Fruit fly (Drosophila melanogaster) whole organism, embryonic: Measurements from ENCODE around the gene Or22c.
A peak's percentile ranks its signal among the peaks of the same experiment; 100 is the strongest.

Experiments
- Bdp1 ChIP-seq: fragments of 200-800 bp; sonication (Bioruptor generic); optimal IDR thresholded peaks from 3 replicates; lab custom pipeline; 2016; ENCODE audit warnings: missing biosample characterization, missing genetic modification characterization
- Bgb ChIP-seq: fragments of 200-800 bp; sonication (Bioruptor generic); IDR thresholded peaks from 2 replicates; pipeline ENCODE4 v1.3.6; 2022; ENCODE audit warnings: missing biosample characterization, missing genetic modification characterization; ENCODE audit not compliant: partially characterized antibody
- CG10543 ChIP-seq: fragments of 200-800 bp; sonication (Bioruptor generic); optimal IDR thresholded peaks from 3 replicates; lab custom pipeline; 2017; ENCODE audit warnings: missing biosample characterization, mild to moderate bottlenecking, missing genetic modification characterization, moderate library complexity
- CG11504 ChIP-seq: fragments of 200-800 bp; sonication (Bioruptor generic); optimal IDR thresholded peaks from 3 replicates; lab custom pipeline; 2019; ENCODE audit warnings: missing biosample characterization, mild to moderate bottlenecking, missing genetic modification characterization, moderate library complexity
- CG12155 ChIP-seq: fragments of 200-800 bp; sonication (Bioruptor generic); optimal IDR thresholded peaks from 3 replicates; lab custom pipeline; 2016; ENCODE audit warnings: missing biosample characterization, missing genetic modification characterization
- CG15514 ChIP-seq: fragments of 200-800 bp; sonication (Bioruptor generic); optimal IDR thresholded peaks from 3 replicates; lab custom pipeline; 2017; ENCODE audit warnings: missing biosample characterization, missing genetic modification characterization, mild to moderate bottlenecking, moderate library complexity, missing genetic modification reagents
- CG15601 ChIP-seq: fragments of 200-800 bp; sonication (Bioruptor generic); optimal IDR thresholded peaks from 3 replicates; lab custom pipeline; 2019; ENCODE audit warnings: missing biosample characterization, mild to moderate bottlenecking, missing genetic modification characterization, moderate library complexity
- CG15696 ChIP-seq: fragments of 200-800 bp; sonication (Bioruptor generic); optimal IDR thresholded peaks from 2 replicates; lab custom pipeline; 2019; ENCODE audit warnings: missing biosample characterization, mild to moderate bottlenecking, missing genetic modification characterization, moderate library complexity
- CG17186 ChIP-seq: fragments of 200-800 bp; sonication (Bioruptor generic); optimal IDR thresholded peaks from 3 replicates; lab custom pipeline; 2017; ENCODE audit warnings: missing biosample characterization, missing genetic modification reagents, missing genetic modification characterization
- CG17359 ChIP-seq: fragments of 200-800 bp; sonication (Bioruptor generic); optimal IDR thresholded peaks from 3 replicates; lab custom pipeline; 2018; ENCODE audit warnings: missing biosample characterization, mild to moderate bottlenecking, missing genetic modification characterization, moderate library complexity
- CG34224 ChIP-seq: fragments of 200-800 bp; sonication (Bioruptor generic); IDR thresholded peaks from 3 replicates; pipeline ENCODE4 v1.3.6; 2022; ENCODE audit warnings: missing biosample characterization, missing genetic modification characterization; ENCODE audit not compliant: partially characterized antibody
- CG4360 ChIP-seq: fragments of 200-800 bp; sonication (Bioruptor generic); IDR thresholded peaks from 2 replicates; pipeline ENCODE4 v1.3.6; 2022; ENCODE audit warnings: missing biosample characterization, missing genetic modification characterization
- CG4404 ChIP-seq: fragments of 200-800 bp; sonication (Bioruptor generic); IDR thresholded peaks from 2 replicates; pipeline ENCODE4 v1.3.6; 2022; ENCODE audit warnings: missing biosample characterization, missing genetic modification characterization
- CG6791 ChIP-seq: fragments of 200-800 bp; sonication (Bioruptor generic); IDR thresholded peaks from 3 replicates; pipeline ENCODE4 v1.3.6; 2022; ENCODE audit warnings: missing biosample characterization, missing genetic modification characterization; ENCODE audit not compliant: partially characterized antibody
- CG7963 ChIP-seq: fragments of 200-800 bp; sonication (Bioruptor generic); IDR thresholded peaks from 3 replicates; pipeline ENCODE4 v1.3.6; 2022; ENCODE audit warnings: missing biosample characterization, missing genetic modification characterization; ENCODE audit not compliant: partially characterized antibody
- CoRest ChIP-seq: fragments of 200-800 bp; sonication (Bioruptor generic); optimal IDR thresholded peaks from 3 replicates; lab custom pipeline; 2018; ENCODE audit warnings: missing biosample characterization, mild to moderate bottlenecking, missing genetic modification characterization, moderate library complexity
- Dll ChIP-seq: fragments of 200-800 bp; sonication (Bioruptor generic); IDR thresholded peaks from 4 replicates; pipeline ENCODE4 v1.3.6; 2022; ENCODE audit warnings: missing biosample characterization, missing genetic modification characterization; ENCODE audit not compliant: partially characterized antibody
- Dp ChIP-seq: fragments of 200-800 bp; sonication (Bioruptor generic); optimal IDR thresholded peaks from 2 replicates; lab custom pipeline; 2018; ENCODE audit warnings: missing biosample characterization, mild to moderate bottlenecking, missing genetic modification characterization, moderate library complexity
- E2f2 ChIP-seq: fragments of 200-800 bp; sonication (Bioruptor generic); IDR thresholded peaks from 2 replicates; pipeline ENCODE4 v1.3.6; 2022; ENCODE audit warnings: missing biosample characterization, missing genetic modification characterization
- Ets97D ChIP-seq: fragments of 200-800 bp; sonication (Bioruptor generic); optimal IDR thresholded peaks from 3 replicates; lab custom pipeline; 2016; ENCODE audit warnings: missing biosample characterization, missing genetic modification characterization
- HLH4C ChIP-seq: fragments of 200-800 bp; sonication (Bioruptor generic); IDR thresholded peaks from 3 replicates; pipeline ENCODE4 v1.3.6; 2022; ENCODE audit warnings: missing biosample characterization, missing genetic modification characterization; ENCODE audit not compliant: partially characterized antibody
- HmgZ ChIP-seq: fragments of 200-800 bp; sonication (Bioruptor generic); optimal IDR thresholded peaks from 2 replicates; lab custom pipeline; 2018; ENCODE audit warnings: missing biosample characterization, mild to moderate bottlenecking, missing genetic modification characterization
- Hmr ChIP-seq: fragments of 200-800 bp; sonication (Bioruptor generic); optimal IDR thresholded peaks from 3 replicates; lab custom pipeline; 2017; ENCODE audit warnings: mild to moderate bottlenecking, missing biosample characterization, missing genetic modification reagents, missing genetic modification characterization
- Lhr ChIP-seq: fragments of 200-800 bp; sonication (Bioruptor generic); optimal IDR thresholded peaks from 3 replicates; lab custom pipeline; 2017; ENCODE audit warnings: mild to moderate bottlenecking, missing biosample characterization, missing genetic modification reagents, missing genetic modification characterization
- MBD-R2 ChIP-seq: fragments of 200-800 bp; sonication (Bioruptor generic); IDR thresholded peaks from 2 replicates; pipeline ENCODE4 v1.3.6; 2022; ENCODE audit warnings: missing biosample characterization, missing genetic modification characterization
- Med ChIP-seq: fragments of 200-800 bp; sonication (Bioruptor generic); peaks from one replicate; lab custom pipeline; 2016; ENCODE audit warnings: missing biosample characterization, missing genetic modification characterization, mild to moderate bottlenecking, inconsistent platforms, moderate library complexity
- Rx ChIP-seq: fragments of 200-800 bp; sonication (Bioruptor generic); IDR thresholded peaks from 2 replicates; pipeline ENCODE4 v1.3.6; 2022; ENCODE audit warnings: missing biosample characterization, missing genetic modification characterization
- Stat92E ChIP-seq, 3 experiments: fragments of >200 bp in 2 of 3; fragments of 200-800 bp in 1 of 3; sonication (Bioruptor generic) in 1 of 3; optimal IDR thresholded peaks; 2 replicates each; lab custom pipeline; 2017 to 2019; ENCODE audit warnings: missing biosample characterization in 3 of 3, missing genetic modification characterization in 3 of 3, mild to moderate bottlenecking in 1 of 3, moderate library complexity in 1 of 3
- Tbp ChIP-seq: fragments of >200 bp; optimal IDR thresholded peaks from 2 replicates; lab custom pipeline; 2018; ENCODE audit warnings: missing biosample characterization, missing genetic modification characterization
- ci ChIP-seq: fragments of 200-800 bp; sonication (Bioruptor generic); IDR thresholded peaks from 3 replicates; pipeline ENCODE4 v1.3.6; 2022; ENCODE audit warnings: missing biosample characterization, missing genetic modification characterization
- crc ChIP-seq: fragments of 200-800 bp; sonication (Bioruptor generic); optimal IDR thresholded peaks from 2 replicates; lab custom pipeline; 2016; ENCODE audit warnings: missing biosample characterization, missing genetic modification characterization
- dimm ChIP-seq: fragments of 200-800 bp; sonication (Bioruptor generic); IDR thresholded peaks from 2 replicates; pipeline ENCODE4 v1.3.6; 2022; ENCODE audit warnings: missing biosample characterization, missing genetic modification characterization
- gsb ChIP-seq: fragments of 200-800 bp; sonication (Bioruptor generic); IDR thresholded peaks from 2 replicates; pipeline ENCODE4 v1.3.6; 2022; ENCODE audit warnings: missing biosample characterization, missing genetic modification characterization
- hbn ChIP-seq: fragments of 200-800 bp; sonication (Bioruptor generic); IDR thresholded peaks from 2 replicates; pipeline ENCODE4 v1.3.6; 2022; ENCODE audit warnings: missing biosample characterization, missing genetic modification characterization; ENCODE audit not compliant: partially characterized antibody
- inv ChIP-seq: fragments of 200-800 bp; sonication (Bioruptor generic); IDR thresholded peaks from 2 replicates; pipeline ENCODE4 v1.3.6; 2022; ENCODE audit warnings: missing biosample characterization, missing genetic modification characterization; ENCODE audit not compliant: partially characterized antibody
- nerfin-1 ChIP-seq: fragments of 200-800 bp; sonication (Bioruptor generic); optimal IDR thresholded peaks from 3 replicates; lab custom pipeline; 2019; ENCODE audit warnings: missing biosample characterization, mild to moderate bottlenecking, missing genetic modification characterization, moderate library complexity
- nerfin-2 ChIP-seq: fragments of 200-800 bp; sonication (Bioruptor generic); IDR thresholded peaks from 2 replicates; pipeline ENCODE4 v1.3.6; 2022; ENCODE audit warnings: missing biosample characterization, missing genetic modification characterization; ENCODE audit not compliant: partially characterized antibody
- nmo ChIP-seq: fragments of 200-800 bp; sonication (Bioruptor generic); optimal IDR thresholded peaks from 2 replicates; lab custom pipeline; 2018; ENCODE audit warnings: missing biosample characterization, mild to moderate bottlenecking, missing genetic modification characterization, moderate library complexity
- otp ChIP-seq: fragments of 200-800 bp; sonication (Bioruptor generic); IDR thresholded peaks from 3 replicates; pipeline ENCODE4, ENCODE4 v1.3.6; 2022; ENCODE audit warnings: missing biosample characterization, missing genetic modification characterization
- pita ChIP-seq: fragments of 200-800 bp; sonication (Bioruptor generic); optimal IDR thresholded peaks from 2 replicates; lab custom pipeline; 2017; ENCODE audit warnings: missing biosample characterization, mild to moderate bottlenecking, missing genetic modification characterization
- rib ChIP-seq: fragments of 200-800 bp; sonication (Bioruptor generic); IDR thresholded peaks from 2 replicates; pipeline ENCODE4 v1.3.6; 2022; ENCODE audit warnings: missing biosample characterization, missing genetic modification characterization
- sens ChIP-seq: fragments of 200-800 bp; sonication (Bioruptor generic); peaks from one replicate; lab custom pipeline; 2016; ENCODE audit warnings: missing biosample characterization, missing genetic modification characterization
- tll ChIP-seq, 2 experiments: fragments of 200-800 bp in 1 of 2; fragments of >200 bp in 1 of 2; sonication (Bioruptor generic) in 1 of 2; optimal IDR thresholded peaks; 2 replicates each; lab custom pipeline; 2017 to 2019; ENCODE audit warnings: missing biosample characterization in 2 of 2, missing genetic modification characterization in 2 of 2, mild to moderate bottlenecking in 1 of 2, moderate library complexity in 1 of 2
- trem ChIP-seq: fragments of 200-800 bp; optimal IDR thresholded peaks from 3 replicates; lab custom pipeline; 2019; ENCODE audit warnings: missing biosample characterization, mild to moderate bottlenecking, missing genetic modification characterization, moderate library complexity
- vnd ChIP-seq: fragments of 200-800 bp; sonication (Bioruptor generic); IDR thresholded peaks from 3 replicates; pipeline ENCODE4 v1.3.6; 2022; ENCODE audit warnings: missing biosample characterization, missing genetic modification characterization; ENCODE audit not compliant: partially characterized antibody

Gene Or22c

dm6 chr2L:2008980-2009954 lies 45.1 kb upstream of the Or22c start, which contains the start of gene CG4238 (continued):
- TF ChIP-seq otp (GFP tag; lab: Robert Waterston, UW) (no peak), hbn (GFP tag; lab: Robert Waterston, UW) (peak; percentile 23; the same call in 1 of the 2 replicates), CG15601 (tag; lab: Kevin White, UChicago) (peak; percentile 25), ci (GFP tag; lab: Robert Waterston, UW) (no peak), CG4360 (GFP tag; lab: Robert Waterston, UW) (0 out of 2 replicates have a peak, but pooled peaks have one; percentile 12), Rx (GFP tag; lab: Robert Waterston, UW) (no peak), Lhr (peak; percentile 1), Dp (peak; percentile 42), CG10543 (no peak), Med (GFP tag; lab: Kevin White, UChicago) (peak; percentile 61), pita (peak; percentile 80), inv (GFP tag; lab: Robert Waterston, UW) (peak; percentile 12; the same call in 1 of the 2 replicates), HmgZ (tag; lab: Kevin White, UChicago) (peak; percentile 57), Hmr (GFP tag; lab: Kevin White, UChicago) (no peak), CoRest (peak; percentile 22), tll (GFP tag; optimal IDR thresholded peaks at IDR 0.05; lab: Kevin White, UChicago) (peak in 1 of 2 experiments; percentile 52), Tbp (GFP tag; lab: Kevin White, UChicago) (no peak), crc (GFP tag; lab: Kevin White, UChicago) (no peak), HLH4C (GFP tag; lab: Robert Waterston, UW) (peak; percentile 63; the same call in 2 of the 3 replicates), Bgb (peak; percentile 69), Stat92E (GFP tag; optimal IDR thresholded peaks at IDR 0.05; lab: Kevin White, UChicago) (peak in 1 of 3 experiments; percentile 26), gsb (no peak), Ets97D (GFP tag; lab: Kevin White, UChicago) (peak; percentile 55), nmo (GFP tag; lab: Kevin White, UChicago) (peak; percentile 22), rib (0 out of 2 replicates have a peak, but pooled peaks have one; percentile 34), CG7963 (GFP tag; lab: Robert Waterston, UW) (peak; percentile 50), Bdp1 (GFP tag; lab: Kevin White, UChicago) (peak; percentile 98), CG34224 (GFP tag; lab: Robert Waterston, UW) (peak; percentile 50; the same call in 1 of the 3 replicates), MBD-R2 (peak; percentile 86), CG6791 (GFP tag; lab: Robert Waterston, UW) (peak; percentile 92), Dll (peak; percentile 52; the same call in 1 of the 4 replicates), vnd (peak; percentile 51), CG17359 (tag; lab: Kevin White, UChicago) (no peak), trem (tag; lab: Kevin White, UChicago) (peak; percentile 72), dimm (no peak), sens (GFP tag; lab: Kevin White, UChicago) (peak; percentile 17), CG15514 (GFP tag; lab: Kevin White, UChicago) (peak; percentile 28), CG15696 (tag; lab: Kevin White, UChicago) (no peak), CG4404 (GFP tag; lab: Robert Waterston, UW) (no peak), nerfin-2 (peak; percentile 52), CG12155 (peak; percentile 18), CG17186 (GFP tag; lab: Kevin White, UChicago) (peak; percentile 5), CG11504 (tag; lab: Kevin White, UChicago) (peak; percentile 46), nerfin-1 (peak; percentile 57), E2f2 (GFP tag; lab: Robert Waterston, UW) (peak; percentile 65; the same call in 1 of the 2 replicates)
